Worm (Caenorhabditis elegans) whole organism, L1 larva: ENCODE results near the gene crn-2.
A peak's percentile ranks its signal among the peaks of the same experiment; 100 is the strongest.
"Not testable (repeated sequence)": the region's sequence is repeated elsewhere in the genome, so short reads cannot be mapped to it uniquely, and the experiment has no call there.

Source experiments
- C04F5.9 ChIP-seq: sonication (generic microtip); optimal IDR thresholded peaks from 2 replicates; lab custom pipeline; 2016; ENCODE audit warnings: missing genetic modification characterization, missing compliant biosample characterization
- aha-1 ChIP-seq: fragments of 150-350 bp; optimal IDR thresholded peaks from 2 replicates; lab custom pipeline; 2014; ENCODE audit warnings: missing biosample characterization, missing genetic modification characterization
- ama-1 ChIP-seq: fragments of 150-350 bp; optimal IDR thresholded peaks from 2 replicates; lab custom pipeline; 2014
- dpl-1 ChIP-seq, 3 experiments: fragments of 150-350 bp in 2 of 3; sonication (generic microtip) in 1 of 3; optimal IDR thresholded peaks; 2 replicates each; lab custom pipeline; 2014 to 2017; ENCODE audit warnings: missing biosample characterization in 3 of 3, missing genetic modification characterization in 3 of 3, missing genetic modification reagents in 3 of 3
- dsc-1 ChIP-seq: sonication (generic microtip); optimal IDR thresholded peaks from 2 replicates; lab custom pipeline; 2016; ENCODE audit warnings: mild to moderate bottlenecking, missing genetic modification characterization, missing compliant biosample characterization
- efl-1 ChIP-seq, 4 experiments: fragments of 150-350 bp; optimal IDR thresholded peaks in 3 of 4; peaks in 1 of 4; 1 replicate in 1 of 4; 2 replicates in 3 of 4; lab custom pipeline; 2014; ENCODE audit warnings: missing biosample characterization in 2 of 4, missing genetic modification characterization in 2 of 4, missing genetic modification reagents in 2 of 4
- elt-2 ChIP-seq: sonication (generic microtip); optimal IDR thresholded peaks from 2 replicates; lab custom pipeline; 2016; ENCODE audit warnings: missing genetic modification characterization, mild to moderate bottlenecking, inconsistent platforms, missing compliant biosample characterization, missing genetic modification reagents
- fkh-10 ChIP-seq: sonication (generic microtip); optimal IDR thresholded peaks from 2 replicates; lab custom pipeline; 2017; ENCODE audit warnings: missing biosample characterization, missing genetic modification reagents, missing genetic modification characterization
- fos-1 ChIP-seq: fragments of 150-350 bp; optimal IDR thresholded peaks from 2 replicates; lab custom pipeline; 2014; ENCODE audit warnings: missing biosample characterization, missing genetic modification characterization
- grh-1 ChIP-seq: fragments of 200-800 bp; sonication (Bioruptor generic); IDR thresholded peaks from 2 replicates; pipeline ENCODE4 v1.3.6; 2022; ENCODE audit warnings: missing genetic modification reagents, missing genetic modification characterization, missing compliant biosample characterization
- hlh-17 ChIP-seq: fragments of 200-800 bp; sonication (Bioruptor generic); optimal IDR thresholded peaks from 2 replicates; lab custom pipeline; 2018; ENCODE audit warnings: missing genetic modification characterization, mild to moderate bottlenecking, missing compliant biosample characterization, moderate library complexity, borderline replicate concordance
- hpl-2 ChIP-seq: fragments of 150-350 bp; optimal IDR thresholded peaks from 2 replicates; lab custom pipeline; 2014; ENCODE audit warnings: missing biosample characterization, missing genetic modification reagents, missing genetic modification characterization
- lin-13 ChIP-seq: fragments of 150-350 bp; optimal IDR thresholded peaks from 2 replicates; lab custom pipeline; 2014; ENCODE audit warnings: missing biosample characterization, missing genetic modification reagents, missing genetic modification characterization
- lin-35 ChIP-seq, 2 experiments: fragments of 150-350 bp; optimal IDR thresholded peaks; 2 replicates each; lab custom pipeline; 2014; ENCODE audit warnings: missing biosample characterization in 2 of 2, missing genetic modification characterization in 2 of 2, missing genetic modification reagents in 2 of 2
- mdl-1 ChIP-seq, 2 experiments: fragments of 150-350 bp; optimal IDR thresholded peaks; 2 replicates each; lab custom pipeline; 2014 to 2017; ENCODE audit warnings: missing biosample characterization in 2 of 2, missing genetic modification characterization in 2 of 2, inconsistent platforms in 1 of 2
- nhr-12 ChIP-seq: sonication (generic microtip); optimal IDR thresholded peaks from 2 replicates; lab custom pipeline; 2017; ENCODE audit warnings: missing biosample characterization, missing genetic modification characterization
- nhr-47 ChIP-seq: sonication (generic microtip); optimal IDR thresholded peaks from 2 replicates; lab custom pipeline; 2016; ENCODE audit warnings: mild to moderate bottlenecking, missing genetic modification characterization, moderate library complexity, missing compliant biosample characterization
- nhr-71 ChIP-seq: sonication (generic microtip); optimal IDR thresholded peaks from 2 replicates; lab custom pipeline; 2016; ENCODE audit warnings: mild to moderate bottlenecking, missing genetic modification characterization, moderate library complexity, missing compliant biosample characterization
- nhr-77 ChIP-seq: fragments of 150-350 bp; optimal IDR thresholded peaks from 2 replicates; lab custom pipeline; 2014; ENCODE audit warnings: missing biosample characterization, missing genetic modification characterization
- nhr-85 ChIP-seq: sonication (generic microtip); peaks from one replicate; lab custom pipeline; 2016; ENCODE audit warnings: missing genetic modification characterization, inconsistent platforms, missing compliant biosample characterization
- skn-1 ChIP-seq: fragments of 150-350 bp; optimal IDR thresholded peaks from 2 replicates; lab custom pipeline; 2014; ENCODE audit warnings: missing biosample characterization, missing genetic modification characterization
- snpc-4 ChIP-seq: fragments of 150-350 bp; optimal IDR thresholded peaks from 2 replicates; lab custom pipeline; 2014; ENCODE audit warnings: missing biosample characterization, missing genetic modification characterization
- unc-98 ChIP-seq: fragments of 200-800 bp; sonication (Bioruptor generic); IDR thresholded peaks from 2 replicates; pipeline ENCODE4 v1.3.6; 2022; ENCODE audit warnings: missing genetic modification characterization, missing compliant biosample characterization
- xbp-1 ChIP-seq: sonication (generic microtip); optimal IDR thresholded peaks from 2 replicates; lab custom pipeline; 2016; ENCODE audit warnings: missing genetic modification characterization, missing compliant biosample characterization

crn-2 gene

ce11 chrV:5634445-5634844 is 40.0 kb downstream of the crn-2 start:
- no peak for TF ChIP-seq fos-1
- TF ChIP-seq fkh-10 (GFP tag; lab: Kevin White, UChicago) = no peak
- no peak for TF ChIP-seq nhr-71 (tag; lab: Kevin White, UChicago)
- TF ChIP-seq elt-2 (tag; lab: Kevin White, UChicago) = peak; percentile 57
- TF ChIP-seq efl-1 (optimal IDR thresholded peaks at IDR 0.05; lab: Kevin White, UChicago) = no peak
- peak in 1 of 2 experiments; percentile 80 for TF ChIP-seq efl-1 (GFP tag; optimal IDR thresholded peaks at IDR 0.05 in 1 of 2; lab: Kevin White, UChicago)
- no peak for TF ChIP-seq nhr-12

- TF ChIP-seq unc-98 (GFP tag; lab: Robert Waterston, UW) = peak; percentile 15; the same call in 1 of the 2 replicates
- TF ChIP-seq efl-1 (optimal IDR thresholded peaks at IDR 0.05; lab: Kevin White, UChicago) = not testable (repeated sequence)
- TF ChIP-seq efl-1 (GFP tag; optimal IDR thresholded peaks at IDR 0.05 in 1 of 2; lab: Kevin White, UChicago) = peak; percentile 34 to 62
These were observed 45.7 kb downstream of the crn-2 start for ce11 chrV:5640072-5640471.

- TF ChIP-seq aha-1 (tag; lab: Kevin White, UChicago) (no peak), nhr-77 (tag; lab: Kevin White, UChicago) (no peak), ama-1 (no peak), lin-35 (GFP tag; optimal IDR thresholded peaks at IDR 0.05; lab: Kevin White, UChicago) (no peak), dsc-1 (tag; lab: Kevin White, UChicago) (no peak), nhr-85 (no peak), nhr-47 (tag; lab: Kevin White, UChicago) (no peak), lin-13 (GFP tag; lab: Kevin White, UChicago) (no peak), efl-1 (optimal IDR thresholded peaks at IDR 0.05; lab: Kevin White, UChicago) (no peak), efl-1 (GFP tag; optimal IDR thresholded peaks at IDR 0.05 in 1 of 2; lab: Kevin White, UChicago) (no peak), snpc-4 (tag; lab: Kevin White, UChicago) (no peak), grh-1 (no peak), mdl-1 (tag; optimal IDR thresholded peaks at IDR 0.05; lab: Kevin White, UChicago) (no peak), skn-1 (no peak), nhr-12 (no peak), xbp-1 (tag; lab: Kevin White, UChicago) (no peak), hpl-2 (GFP tag; lab: Kevin White, UChicago) (no peak), fkh-10 (GFP tag; lab: Kevin White, UChicago) (no peak), hlh-17 (no peak), dpl-1 (GFP tag; optimal IDR thresholded peaks at IDR 0.05; lab: Kevin White, UChicago) (no peak), C04F5.9 (tag; lab: Kevin White, UChicago) (no peak)
These were observed 49.8 kb downstream of the crn-2 start, which contains the start of gene srx-117 for ce11 chrV:5644171-5644570. TSS of gene srx-117 (plus strand) at chrV:5644471.
